Worm (Caenorhabditis elegans) whole organism, young adult: ENCODE data around the gene C02D5.4.

Experiments
- C17E4.6 ChIP-seq: fragments of 200-800 bp; sonication (Bioruptor generic); IDR thresholded peaks from 2 replicates; pipeline ENCODE4 v1.3.6; 2022; ENCODE audit warnings: missing genetic modification reagents, missing genetic modification characterization, missing compliant biosample characterization
- F55B11.4 ChIP-seq: sonication (generic microtip); optimal IDR thresholded peaks from 2 replicates; lab custom pipeline; 2016; ENCODE audit warnings: missing compliant biosample characterization, missing genetic modification characterization, borderline replicate concordance; ENCODE audit not compliant: insufficient read depth
- K11D2.4 ChIP-seq: fragments of 200-800 bp; sonication (Bioruptor generic); IDR thresholded peaks from 2 replicates; pipeline ENCODE4 v1.3.6; 2022; ENCODE audit warnings: missing genetic modification reagents, missing genetic modification characterization, missing compliant biosample characterization
- Y95B8A.8 ChIP-seq: fragments of 200-800 bp; sonication (Bioruptor generic); IDR thresholded peaks from 2 replicates; pipeline ENCODE4 v1.3.6; 2022; ENCODE audit warnings: missing genetic modification reagents, missing genetic modification characterization, missing compliant biosample characterization
- ceh-100 ChIP-seq: fragments of 200-800 bp; sonication (Bioruptor generic); IDR thresholded peaks from 2 replicates; pipeline ENCODE4 v1.3.6; 2022; ENCODE audit warnings: missing genetic modification reagents, missing genetic modification characterization, missing compliant biosample characterization
- die-1 ChIP-seq: sonication (generic microtip); optimal IDR thresholded peaks from 2 replicates; lab custom pipeline; 2016; ENCODE audit warnings: missing genotype, mild to moderate bottlenecking, missing genetic modification characterization, missing compliant biosample characterization
- dpl-1 ChIP-seq: fragments of 150-350 bp; optimal IDR thresholded peaks from 2 replicates; lab custom pipeline; 2014; ENCODE audit warnings: missing biosample characterization, missing genetic modification reagents, missing genetic modification characterization
- ekl-4 ChIP-seq: fragments of 200-800 bp; sonication (Bioruptor generic); IDR thresholded peaks from 2 replicates; pipeline ENCODE4 v1.3.6; 2022; ENCODE audit warnings: missing genetic modification reagents, missing genetic modification characterization, missing compliant biosample characterization
- let-526 ChIP-seq: fragments of 200-800 bp; sonication (Bioruptor generic); IDR thresholded peaks from 2 replicates; pipeline ENCODE4 v1.3.6; 2022; ENCODE audit warnings: missing genetic modification reagents, missing genetic modification characterization, missing compliant biosample characterization
- lin-26 ChIP-seq: fragments of 200-800 bp; sonication (Bioruptor generic); IDR thresholded peaks from 2 replicates; pipeline ENCODE4 v1.3.6; 2022; ENCODE audit warnings: missing genetic modification reagents, missing genetic modification characterization, missing compliant biosample characterization
- mes-4 ChIP-seq: sonication (generic microtip); optimal IDR thresholded peaks from 2 replicates; lab custom pipeline; 2016; ENCODE audit warnings: missing genotype, missing genetic modification characterization, missing compliant biosample characterization
- nfya-1 ChIP-seq: sonication (generic microtip); optimal IDR thresholded peaks from 2 replicates; lab custom pipeline; 2017; ENCODE audit warnings: antibody characterized with exemption, missing compliant biosample characterization, missing genetic modification characterization, borderline replicate concordance; ENCODE audit not compliant: insufficient read depth
- rpc-1 ChIP-seq, 2 experiments: fragments of 150-350 bp in 1 of 2; sonication (generic microtip) in 1 of 2; optimal IDR thresholded peaks; 2 replicates each; lab custom pipeline; 2014 to 2018; ENCODE audit warnings: missing biosample characterization in 1 of 2, missing genetic modification characterization in 1 of 2, missing genetic modification reagents in 1 of 2, missing genotype in 1 of 2
- sptf-2 ChIP-seq: fragments of 200-800 bp; sonication (Bioruptor generic); optimal IDR thresholded peaks from 2 replicates; lab custom pipeline; 2018; ENCODE audit warnings: mild to moderate bottlenecking, missing genetic modification characterization, missing compliant biosample characterization
- tbx-9 ChIP-seq: sonication (generic microtip); optimal IDR thresholded peaks from 2 replicates; lab custom pipeline; 2016; ENCODE audit warnings: borderline replicate concordance, missing genetic modification characterization, inconsistent platforms, missing compliant biosample characterization
- ztf-28 ChIP-seq: fragments of 200-800 bp; sonication (Bioruptor generic); IDR thresholded peaks from 2 replicates; pipeline ENCODE4 v1.3.6; 2022; ENCODE audit warnings: missing genetic modification reagents, missing genetic modification characterization, missing compliant biosample characterization
- ztf-6 ChIP-seq: fragments of 200-800 bp; sonication (Bioruptor generic); IDR thresholded peaks from 2 replicates; pipeline ENCODE4 v1.3.6; 2022; ENCODE audit warnings: missing genetic modification reagents, missing genetic modification characterization, missing compliant biosample characterization

Gene C02D5.4

DNA sequence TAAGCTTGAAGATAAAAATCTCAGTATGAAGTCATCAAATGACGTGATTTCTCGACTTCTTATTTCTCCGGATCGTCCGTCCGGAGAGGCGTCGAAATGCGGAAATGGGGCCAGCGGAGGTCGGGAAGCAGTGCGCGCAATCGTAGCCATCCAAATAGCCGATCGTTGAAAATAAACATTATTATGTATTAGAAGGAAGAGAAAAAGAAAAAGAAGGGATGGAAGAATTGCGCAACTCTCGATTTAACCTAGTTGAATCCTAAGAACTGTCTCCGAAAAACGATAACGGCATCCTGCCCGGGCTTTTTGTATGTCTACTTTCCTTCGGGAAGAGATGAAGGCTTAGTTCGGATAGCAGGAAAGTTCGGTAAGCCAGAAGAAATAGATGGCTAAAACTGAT lies 50.2 kb downstream of the C02D5.4 start:
- TF ChIP-seq let-526 (GFP tag; lab: Robert Waterston, UW) = no peak
- TF ChIP-seq ztf-28 (GFP tag; lab: Robert Waterston, UW) = no peak
- TF ChIP-seq nfya-1 (tag; lab: Kevin White, UChicago) = no peak
- TF ChIP-seq ekl-4 (GFP tag; lab: Robert Waterston, UW) = no peak
- no peak for TF ChIP-seq lin-26 (GFP tag; lab: Robert Waterston, UW)
- no peak for TF ChIP-seq tbx-9 (tag; lab: Kevin White, UChicago)
- no peak for TF ChIP-seq die-1 (tag; lab: Kevin White, UChicago)
- no peak for TF ChIP-seq Y95B8A.8 (GFP tag; lab: Robert Waterston, UW)
- no peak for TF ChIP-seq ceh-100 (GFP tag; lab: Robert Waterston, UW)
- no peak for TF ChIP-seq C17E4.6
- no peak for TF ChIP-seq F55B11.4 (tag; lab: Kevin White, UChicago)
- TF ChIP-seq K11D2.4 (GFP tag; lab: Robert Waterston, UW) = no peak
- TF ChIP-seq ztf-6 = no peak
- no peak for TF ChIP-seq rpc-1 (optimal IDR thresholded peaks at IDR 0.05; lab: Kevin White, UChicago)
- no peak for TF ChIP-seq rpc-1 (tag; optimal IDR thresholded peaks at IDR 0.05; lab: Kevin White, UChicago)
- TF ChIP-seq mes-4 (tag; lab: Kevin White, UChicago) = no peak
- no peak for TF ChIP-seq dpl-1 (GFP tag; lab: Kevin White, UChicago)
- no peak for TF ChIP-seq sptf-2 (GFP tag; lab: Kevin White, UChicago)
